Worm (Caenorhabditis elegans): ENCODE measurements around the gene sre-28.
A peak's percentile ranks its signal among the peaks of the same experiment; 100 is the strongest.

DNA sequence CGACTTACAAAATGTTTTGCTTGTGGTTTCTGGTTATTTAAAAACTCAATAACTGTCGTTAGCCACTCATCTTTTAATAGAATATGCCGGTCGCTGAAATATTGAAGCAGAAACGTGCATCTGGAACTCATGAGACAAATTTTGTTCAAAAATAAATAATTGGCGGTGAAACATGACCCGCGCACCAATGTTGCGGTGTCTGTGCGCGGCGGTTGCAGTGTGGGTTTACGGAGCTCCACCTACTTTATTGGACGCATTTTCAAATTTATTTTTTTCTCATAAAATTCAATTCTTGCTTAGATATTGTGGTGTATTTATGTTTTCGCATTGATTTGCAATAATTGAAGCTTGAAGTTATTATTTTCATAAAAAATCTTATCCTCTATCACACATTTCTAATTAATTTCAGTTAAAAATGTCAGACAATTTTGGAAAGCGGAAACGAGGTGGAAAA lies 13.6 kb upstream of the sre-28 start, which contains the start of the genes rmh-2 and suds-3:
- TF ChIP-seq skn-1 (tag; optimal IDR thresholded peaks at IDR 0.05): no peak
- no peak for TF ChIP-seq nhr-77 (tag; optimal IDR thresholded peaks at IDR 0.05)
- no peak for TF ChIP-seq unc-39 (tag; optimal IDR thresholded peaks at IDR 0.05)
- TF ChIP-seq lin-13 (GFP tag; optimal IDR thresholded peaks at IDR 0.05): peak; percentile 1
- TF ChIP-seq ztf-4 (tag; optimal IDR thresholded peaks at IDR 0.05): no peak
- no peak for TF ChIP-seq lsy-2 (tag; optimal IDR thresholded peaks at IDR 0.05)
- TF ChIP-seq mdl-1 (tag; optimal IDR thresholded peaks at IDR 0.05): no peak
- no peak for TF ChIP-seq elt-3 (tag; optimal IDR thresholded peaks at IDR 0.05)
- TF ChIP-seq ama-1 (optimal IDR thresholded peaks at IDR 0.05): no peak
- TF ChIP-seq aly-2 (tag; optimal IDR thresholded peaks at IDR 0.05): no peak
- no peak for TF ChIP-seq nhr-237 (tag; optimal IDR thresholded peaks at IDR 0.05)
- no peak for TF ChIP-seq ZK546.5 (tag; optimal IDR thresholded peaks at IDR 0.05)
- no peak for TF ChIP-seq blmp-1 (tag; optimal IDR thresholded peaks at IDR 0.05; ENCODE audit: insufficient read depth)
